Worm (Caenorhabditis elegans) whole organism, mixed stage, embryonic: ENCODE measurements around the gene C05B5.5.

ENCODE experiments used
- M03D4.4 ChIP-seq: sonication (generic microtip); optimal IDR thresholded peaks from 2 replicates; lab custom pipeline; 2017; ENCODE audit warnings: mild to moderate bottlenecking, missing genetic modification characterization, missing compliant biosample characterization
- bed-3 ChIP-seq: fragments of 200-800 bp; sonication (Bioruptor generic); optimal IDR thresholded peaks from 3 replicates; lab custom pipeline; 2018; ENCODE audit warnings: mild to moderate bottlenecking, missing genetic modification characterization, moderate library complexity, missing compliant biosample characterization
- blmp-1 ChIP-seq: fragments of 150-350 bp; optimal IDR thresholded peaks from 2 replicates; lab custom pipeline; 2014; ENCODE audit warnings: missing biosample characterization, missing genetic modification characterization
- ceh-39 ChIP-seq: fragments of 150-350 bp; optimal IDR thresholded peaks from 2 replicates; lab custom pipeline; 2014; ENCODE audit warnings: missing biosample characterization, missing genetic modification characterization
- ceh-43 ChIP-seq: fragments of 200-800 bp; sonication (Bioruptor generic); optimal IDR thresholded peaks from 2 replicates; lab custom pipeline; 2018; ENCODE audit warnings: mild to moderate bottlenecking, missing genetic modification characterization, moderate library complexity, missing compliant biosample characterization
- ceh-83 ChIP-seq: fragments of 200-800 bp; sonication (Bioruptor generic); optimal IDR thresholded peaks from 2 replicates; lab custom pipeline; 2018; ENCODE audit warnings: mild to moderate bottlenecking, missing genetic modification characterization, missing compliant biosample characterization
- ces-1 ChIP-seq: fragments of 150-350 bp; optimal IDR thresholded peaks from 2 replicates; lab custom pipeline; 2014; ENCODE audit warnings: missing biosample characterization, missing genetic modification reagents, missing genetic modification characterization
- cnd-1 ChIP-seq: fragments of 200-800 bp; sonication (Bioruptor generic); optimal IDR thresholded peaks from 2 replicates; lab custom pipeline; 2018; ENCODE audit warnings: mild to moderate bottlenecking, missing genetic modification characterization, missing compliant biosample characterization
- drap-1 ChIP-seq: fragments of 200-800 bp; sonication (Bioruptor generic); optimal IDR thresholded peaks from 3 replicates; lab custom pipeline; 2018; ENCODE audit warnings: mild to moderate bottlenecking, missing genetic modification characterization, missing compliant biosample characterization
- elt-1 ChIP-seq: sonication (generic microtip); optimal IDR thresholded peaks from 2 replicates; lab custom pipeline; 2017; ENCODE audit warnings: missing genetic modification characterization, mild to moderate bottlenecking, missing compliant biosample characterization, antibody characterized with exemption, moderate library complexity, borderline replicate concordance; ENCODE audit not compliant: insufficient read depth
- flh-1 ChIP-seq: fragments of 200-800 bp; sonication (Bioruptor generic); optimal IDR thresholded peaks from 2 replicates; lab custom pipeline; 2018; ENCODE audit warnings: mild to moderate bottlenecking, missing genetic modification characterization, moderate library complexity, missing compliant biosample characterization
- hlh-1 ChIP-seq: fragments of 150-350 bp; optimal IDR thresholded peaks from 2 replicates; lab custom pipeline; 2014; ENCODE audit warnings: missing biosample characterization, missing genetic modification reagents, missing genetic modification characterization
- lsy-2 ChIP-seq: fragments of 150-350 bp; optimal IDR thresholded peaks from 2 replicates; lab custom pipeline; 2014; ENCODE audit warnings: missing biosample characterization, missing genetic modification characterization
- mab-5 ChIP-seq: fragments of 150-350 bp; optimal IDR thresholded peaks from 2 replicates; lab custom pipeline; 2014; ENCODE audit warnings: missing biosample characterization, missing genetic modification characterization
- mep-1 ChIP-seq: fragments of 150-350 bp; optimal IDR thresholded peaks from 2 replicates; lab custom pipeline; 2017; ENCODE audit warnings: missing biosample characterization, missing genetic modification reagents, missing genetic modification characterization, inconsistent platforms
- mls-2 ChIP-seq: sonication (generic microtip); optimal IDR thresholded peaks from 2 replicates; lab custom pipeline; 2016; ENCODE audit warnings: mild to moderate bottlenecking, missing genetic modification characterization, moderate library complexity, missing compliant biosample characterization
- nhr-12 ChIP-seq: fragments of 150-350 bp; optimal IDR thresholded peaks from 2 replicates; lab custom pipeline; 2014; ENCODE audit warnings: missing biosample characterization, missing genetic modification characterization
- nhr-2 ChIP-seq: fragments of 150-350 bp; optimal IDR thresholded peaks from 2 replicates; lab custom pipeline; 2014; ENCODE audit warnings: missing biosample characterization, missing genetic modification characterization
- nhr-237 ChIP-seq: fragments of 150-350 bp; optimal IDR thresholded peaks from 2 replicates; lab custom pipeline; 2014; ENCODE audit warnings: missing biosample characterization, missing genetic modification characterization
- nhr-28 ChIP-seq: fragments of 150-350 bp; optimal IDR thresholded peaks from 2 replicates; lab custom pipeline; 2014; ENCODE audit warnings: missing biosample characterization, missing genetic modification characterization
- nhr-76 ChIP-seq: sonication (generic microtip); optimal IDR thresholded peaks from 2 replicates; lab custom pipeline; 2017; ENCODE audit warnings: missing biosample characterization, missing genetic modification characterization
- pha-4 ChIP-seq: fragments of 150-350 bp; optimal IDR thresholded peaks from 2 replicates; lab custom pipeline; 2018; ENCODE audit warnings: missing biosample characterization, missing genetic modification reagents, missing genetic modification characterization
- sem-2 ChIP-seq: fragments of 200-800 bp; sonication (Bioruptor generic); optimal IDR thresholded peaks from 2 replicates; lab custom pipeline; 2018; ENCODE audit warnings: mild to moderate bottlenecking, missing genetic modification characterization, missing compliant biosample characterization
- snpc-4 ChIP-seq: fragments of 150-350 bp; optimal IDR thresholded peaks from 2 replicates; lab custom pipeline; 2014; ENCODE audit warnings: missing biosample characterization, missing genetic modification characterization
- sptf-1 ChIP-seq: sonication (generic microtip); optimal IDR thresholded peaks from 2 replicates; lab custom pipeline; 2017; ENCODE audit warnings: mild to moderate bottlenecking, missing genetic modification characterization, moderate library complexity, missing compliant biosample characterization
- tbx-8 ChIP-seq: fragments of 200-800 bp; sonication (Bioruptor generic); optimal IDR thresholded peaks from 2 replicates; lab custom pipeline; 2018; ENCODE audit warnings: mild to moderate bottlenecking, missing genetic modification characterization, moderate library complexity, missing compliant biosample characterization
- unc-120 ChIP-seq: sonication (generic microtip); optimal IDR thresholded peaks from 2 replicates; lab custom pipeline; 2017; ENCODE audit warnings: missing genetic modification characterization, missing compliant biosample characterization; ENCODE audit not compliant: poor library complexity, severe bottlenecking
- unc-39 ChIP-seq: fragments of 150-350 bp; optimal IDR thresholded peaks from 2 replicates; lab custom pipeline; 2014; ENCODE audit warnings: missing biosample characterization, missing genetic modification characterization
- unc-62 ChIP-seq: fragments of 150-350 bp; optimal IDR thresholded peaks from 2 replicates; lab custom pipeline; 2014; ENCODE audit warnings: missing biosample characterization, missing genetic modification reagents, missing genetic modification characterization
- zip-8 ChIP-seq: fragments of 150-350 bp; optimal IDR thresholded peaks from 2 replicates; lab custom pipeline; 2014; ENCODE audit warnings: missing biosample characterization, missing genetic modification characterization
- ztf-11 ChIP-seq: fragments of 150-350 bp; optimal IDR thresholded peaks from 2 replicates; lab custom pipeline; 2014; ENCODE audit warnings: missing biosample characterization, missing genetic modification characterization

Gene C05B5.5

ce11 chrIII:10030549-10030948, 29.4 kb downstream of the C05B5.5 start, which contains the start of gene M04D8.4:
Gene M04D8.4 (minus strand): TSS chrIII:10030649.
- TF ChIP-seq nhr-237 (tag; lab: Kevin White, UChicago), result no peak
- no peak for TF ChIP-seq bed-3 (GFP tag; lab: Kevin White, UChicago)

- no peak for TF ChIP-seq ceh-39 (tag; lab: Kevin White, UChicago)
- no peak for TF ChIP-seq mab-5 (tag; lab: Kevin White, UChicago)
- no peak for TF ChIP-seq M03D4.4 (tag; lab: Kevin White, UChicago)
- no peak for TF ChIP-seq hlh-1 (tag; lab: Kevin White, UChicago)
- TF ChIP-seq tbx-8 (GFP tag; lab: Kevin White, UChicago), result no peak
- no peak for TF ChIP-seq unc-62 (GFP tag; lab: Kevin White, UChicago)
- TF ChIP-seq sptf-1, result no peak
- TF ChIP-seq blmp-1 (tag; lab: Kevin White, UChicago), result no peak
- TF ChIP-seq unc-120 (tag; lab: Kevin White, UChicago), result no peak
- no peak for TF ChIP-seq sem-2 (GFP tag; lab: Kevin White, UChicago)
- no peak for TF ChIP-seq zip-8 (tag; lab: Kevin White, UChicago)
- TF ChIP-seq ces-1 (GFP tag; lab: Kevin White, UChicago), result no peak
- TF ChIP-seq nhr-76 (tag; lab: Kevin White, UChicago), result no peak
- TF ChIP-seq ceh-83 (GFP tag; lab: Kevin White, UChicago), result no peak
- no peak for TF ChIP-seq pha-4 (tag; lab: Kevin White, UChicago)
- TF ChIP-seq ztf-11 (tag; lab: Kevin White, UChicago), result no peak
Measured at ce11 chrIII:10033213-10033612, 32.1 kb downstream of the C05B5.5 start, which contains the start of gene M04D8.5. Gene M04D8.5 (minus strand): TSS chrIII:10033313.

ce11 chrIII:10033881-10034280, 32.7 kb downstream of the C05B5.5 start, which contains the start of gene M04D8.8:
Gene M04D8.8 (plus strand): TSS chrIII:10034181.
- no peak for TF ChIP-seq flh-1
- TF ChIP-seq elt-1 (tag; lab: Kevin White, UChicago), result no peak
- TF ChIP-seq nhr-12 (tag; lab: Kevin White, UChicago), result no peak
- no peak for TF ChIP-seq snpc-4 (tag; lab: Kevin White, UChicago)
- TF ChIP-seq mls-2 (tag; lab: Kevin White, UChicago), result no peak
- no peak for TF ChIP-seq mab-5 (tag; lab: Kevin White, UChicago)
- no peak for TF ChIP-seq lsy-2 (tag; lab: Kevin White, UChicago)
- no peak for TF ChIP-seq sptf-1
- no peak for TF ChIP-seq cnd-1 (tag; lab: Kevin White, UChicago)
- no peak for TF ChIP-seq bed-3 (GFP tag; lab: Kevin White, UChicago)
- TF ChIP-seq ceh-83 (GFP tag; lab: Kevin White, UChicago), result no peak
- no peak for TF ChIP-seq nhr-28 (tag; lab: Kevin White, UChicago)
- TF ChIP-seq ces-1 (GFP tag; lab: Kevin White, UChicago), result no peak
- TF ChIP-seq tbx-8 (GFP tag; lab: Kevin White, UChicago), result no peak
- no peak for TF ChIP-seq ztf-11 (tag; lab: Kevin White, UChicago)
- TF ChIP-seq, all 35 proteins: peak for 0

- no peak for TF ChIP-seq nhr-76 (tag; lab: Kevin White, UChicago)
- TF ChIP-seq mep-1 (tag; lab: Kevin White, UChicago), result no peak
- no peak for TF ChIP-seq nhr-12 (tag; lab: Kevin White, UChicago)
- no peak for TF ChIP-seq unc-39
- no peak for TF ChIP-seq zip-8 (tag; lab: Kevin White, UChicago)
- no peak for TF ChIP-seq lsy-2 (tag; lab: Kevin White, UChicago)
- TF ChIP-seq snpc-4 (tag; lab: Kevin White, UChicago), result no peak
- no peak for TF ChIP-seq M03D4.4 (tag; lab: Kevin White, UChicago)
- no peak for TF ChIP-seq ceh-39 (tag; lab: Kevin White, UChicago)
Measured at ce11 chrIII:10035783-10036182, 34.6 kb downstream of the C05B5.5 start, which contains the start of gene xbx-3. Gene xbx-3 (plus strand): TSS chrIII:10035945.

- TF ChIP-seq nhr-2 (tag; lab: Kevin White, UChicago), result no peak
- no peak for TF ChIP-seq flh-1
- no peak for TF ChIP-seq ceh-83 (GFP tag; lab: Kevin White, UChicago)
- no peak for TF ChIP-seq ceh-43 (GFP tag; lab: Kevin White, UChicago)
- TF ChIP-seq drap-1 (GFP tag; lab: Kevin White, UChicago), result no peak
- no peak for TF ChIP-seq blmp-1 (tag; lab: Kevin White, UChicago)
- TF ChIP-seq bed-3 (GFP tag; lab: Kevin White, UChicago), result no peak
- no peak for TF ChIP-seq sem-2 (GFP tag; lab: Kevin White, UChicago)
- TF ChIP-seq zip-8 (tag; lab: Kevin White, UChicago), result no peak
Measured at ce11 chrIII:10037150-10037549, 36.0 kb downstream of the C05B5.5 start, which contains the start of gene M04D8.7. Gene M04D8.7 (plus strand): TSS chrIII:10037450.
